Worm (Caenorhabditis elegans): ENCODE results near the gene Y60A3A.8.

DNA sequence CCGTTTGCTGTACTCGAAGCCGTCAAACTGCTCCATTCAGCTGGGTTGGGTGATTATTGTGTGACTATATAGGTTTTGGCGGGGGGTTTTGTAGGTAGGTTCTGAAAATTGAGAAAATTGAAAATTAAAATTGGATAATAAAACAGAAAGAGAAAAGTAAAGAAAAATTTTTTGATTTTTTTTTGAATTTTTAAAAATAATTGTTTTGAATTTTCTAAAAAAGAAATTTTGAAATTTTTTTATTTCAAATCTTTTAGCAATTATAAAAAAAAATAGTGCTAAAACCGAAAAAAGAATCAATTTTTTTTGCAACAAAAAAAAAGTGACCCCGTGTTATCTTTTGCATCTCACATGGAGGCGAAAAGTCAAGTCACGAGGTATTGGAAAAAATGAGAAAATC lies 54.6 kb downstream of the Y60A3A.8 start, which contains the start of gene unc-51:
- TF ChIP-seq Y116A8C.19 (tag; optimal IDR thresholded peaks at IDR 0.05; ENCODE audit: borderline replicate concordance) (no peak), lin-15B (tag; optimal IDR thresholded peaks at IDR 0.05) (no peak), ztf-4 (tag; optimal IDR thresholded peaks at IDR 0.05) (no peak), ama-1 (optimal IDR thresholded peaks at IDR 0.05) (no peak), nhr-237 (tag; optimal IDR thresholded peaks at IDR 0.05) (no peak)

Data from whole organism, L1 larva.